Fruit fly (Drosophila melanogaster): ENCODE measurements around the gene BG642312.

Gene BG642312

dm6 chr3L:6184884-6185438 is 48.2 kb downstream of the BG642312 start, which contains the start of the genes D19B and CG43293 (continued):
- TF ChIP-seq CG11696 (GFP tag; IDR thresholded peaks at IDR 0.05) (peak; percentile 99), gsb (GFP tag; IDR thresholded peaks at IDR 0.05) (peak; percentile 75), CG6654 (GFP tag; optimal IDR thresholded peaks at IDR 0.05) (peak; percentile 37), yki (optimal IDR thresholded peaks at IDR 0.05) (no peak), Nf-YA (GFP tag; IDR thresholded peaks at IDR 0.05) (peak; percentile 70), pzg (GFP tag; optimal IDR thresholded peaks at IDR 0.05) (peak; percentile 81), Ssrp (tag; optimal IDR thresholded peaks at IDR 0.05) (peak; percentile 81), dati (GFP tag; IDR thresholded peaks at IDR 0.05) (peak; percentile 57; the same call in 1 of the 2 replicates), slp2 (GFP tag; optimal IDR thresholded peaks at IDR 0.05) (peak; percentile 72), MBD-R2 (GFP tag; IDR thresholded peaks at IDR 0.05) (peak; percentile 98), CG16779 (GFP tag; IDR thresholded peaks at IDR 0.05) (peak; percentile 89), D (optimal IDR thresholded peaks at IDR 0.05) (peak; percentile 82), D (GFP tag; optimal IDR thresholded peaks at IDR 0.05) (peak; percentile 80), hb (GFP tag; IDR thresholded peaks at IDR 0.05; ENCODE audit: partially characterized antibody) (no peak), D19B (GFP tag; optimal IDR thresholded peaks at IDR 0.05) (peak; percentile 100), Rx (GFP tag; IDR thresholded peaks at IDR 0.05) (peak; percentile 84), CG12299 (tag; optimal IDR thresholded peaks at IDR 0.05) (peak; percentile 69), Optix (GFP tag; IDR thresholded peaks at IDR 0.05) (peak; percentile 93), Bteb2 (GFP tag; optimal IDR thresholded peaks at IDR 0.05) (peak; percentile 78), E2f2 (GFP tag; IDR thresholded peaks at IDR 0.05) (peak; percentile 69), NC2β (GFP tag; optimal IDR thresholded peaks at IDR 0.05) (peak; percentile 78), Neu2 (GFP tag; optimal IDR thresholded peaks at IDR 0.05; ENCODE audit: borderline replicate concordance) (peak; percentile 26), CG17328 (GFP tag; IDR thresholded peaks at IDR 0.05) (peak; percentile 92), Dref (GFP tag; IDR thresholded peaks at IDR 0.05) (peak; percentile 86), slbo (GFP tag; IDR thresholded peaks at IDR 0.05) (peak; percentile 97), CG4424 (GFP tag; optimal IDR thresholded peaks at IDR 0.05) (peak; percentile 88), CG8359 (GFP tag; optimal IDR thresholded peaks at IDR 0.05; ENCODE audit: borderline replicate concordance) (peak; percentile 25), CG11560 (tag; IDR thresholded peaks at IDR 0.05) (peak; percentile 72; the same call in 2 of the 3 replicates), CG3163 (GFP tag; optimal IDR thresholded peaks at IDR 0.05) (peak; percentile 65), Oaz (GFP tag; IDR thresholded peaks at IDR 0.05) (peak; percentile 66), CG30431 (GFP tag; optimal IDR thresholded peaks at IDR 0.05) (peak; percentile 79), Nf-YC (tag; optimal IDR thresholded peaks at IDR 0.05) (peak; percentile 72), CG17361 (GFP tag; IDR thresholded peaks at IDR 0.05) (peak; percentile 91), sens (GFP tag) (peak; percentile 97), CG4707 (GFP tag; optimal IDR thresholded peaks at IDR 0.05) (peak; percentile 91), so (GFP tag; IDR thresholded peaks at IDR 0.05) (peak; percentile 81), CG3847 (GFP tag; IDR thresholded peaks at IDR 0.05) (peak; percentile 91), vnd (GFP tag; IDR thresholded peaks at IDR 0.05; ENCODE audit: partially characterized antibody) (0 out of 3 replicates have a peak, but pooled peaks have one; percentile 34), CHES-1-like (GFP tag; optimal IDR thresholded peaks at IDR 0.05) (peak; percentile 92), CG2129 (GFP tag; IDR thresholded peaks at IDR 0.05; ENCODE audit: partially characterized antibody) (0 out of 2 replicates have a peak, but pooled peaks have one; percentile 15), CG7839 (tag; optimal IDR thresholded peaks at IDR 0.05) (peak; percentile 88), cwo (GFP tag; optimal IDR thresholded peaks at IDR 0.05) (peak; percentile 81), zfh1 (GFP tag; IDR thresholded peaks at IDR 0.05) (peak; percentile 93), Side (GFP tag; optimal IDR thresholded peaks at IDR 0.05) (peak; percentile 77), sima (GFP tag; optimal IDR thresholded peaks at IDR 0.05) (peak; percentile 23), fd96Cb (tag; optimal IDR thresholded peaks at IDR 0.05) (peak; percentile 83), bsh (GFP tag; optimal IDR thresholded peaks at IDR 0.05) (peak; percentile 82 to 90), sob (GFP tag; IDR thresholded peaks at IDR 0.05) (peak; percentile 87), fd64A (GFP tag; optimal IDR thresholded peaks at IDR 0.05) (peak; percentile 64), CG2875 (GFP tag; optimal IDR thresholded peaks at IDR 0.05) (peak; percentile 72), danr (GFP tag; IDR thresholded peaks at IDR 0.05) (peak; percentile 78)
